Fruit fly (Drosophila melanogaster) whole organism, pupa: ENCODE data around the gene Lamtor4.
A peak's percentile ranks its signal among the peaks of the same experiment; 100 is the strongest.

Source experiments
- CG10348 ChIP-seq: fragments of 200-800 bp; sonication (Bioruptor generic); IDR thresholded peaks from 2 replicates; pipeline ENCODE4 v1.3.6; 2022; ENCODE audit warnings: missing biosample characterization, missing genetic modification characterization
- CG12605 ChIP-seq: fragments of 200-800 bp; sonication (Bioruptor generic); IDR thresholded peaks from 2 replicates; pipeline ENCODE4 v1.3.6; 2022; ENCODE audit warnings: missing biosample characterization, missing genetic modification characterization
- CG13204 ChIP-seq: fragments of 200-800 bp; sonication (Bioruptor generic); optimal IDR thresholded peaks from 2 replicates; lab custom pipeline; 2018; ENCODE audit warnings: missing biosample characterization, mild to moderate bottlenecking, missing genetic modification characterization, moderate library complexity
- CG14655 ChIP-seq: fragments of 200-800 bp; sonication (Bioruptor generic); optimal IDR thresholded peaks from 3 replicates; lab custom pipeline; 2017; ENCODE audit warnings: mild to moderate bottlenecking, missing biosample characterization, missing genetic modification reagents, missing genetic modification characterization
- CG15710 ChIP-seq: fragments of 200-800 bp; sonication (Bioruptor generic); optimal IDR thresholded peaks from 2 replicates; lab custom pipeline; 2018; ENCODE audit warnings: missing biosample characterization, mild to moderate bottlenecking, missing genetic modification characterization, moderate library complexity
- CG17806 ChIP-seq: fragments of 200-800 bp; sonication (Bioruptor generic); optimal IDR thresholded peaks from 2 replicates; lab custom pipeline; 2018; ENCODE audit warnings: missing biosample characterization, mild to moderate bottlenecking, missing genetic modification characterization, moderate library complexity
- CG32121 ChIP-seq: fragments of 200-800 bp; sonication (Bioruptor generic); IDR thresholded peaks from 2 replicates; pipeline ENCODE4 v1.3.6; 2022; ENCODE audit warnings: missing biosample characterization, missing genetic modification characterization
- CG34367 ChIP-seq: fragments of 200-800 bp; sonication (Bioruptor generic); optimal IDR thresholded peaks from 2 replicates; lab custom pipeline; 2018; ENCODE audit warnings: missing biosample characterization, mild to moderate bottlenecking, missing genetic modification characterization
- CG4496 ChIP-seq: fragments of 200-800 bp; sonication (Bioruptor generic); IDR thresholded peaks from 3 replicates; pipeline ENCODE4 v1.3.6; 2022; ENCODE audit warnings: missing biosample characterization, missing genetic modification characterization
- CG8159 ChIP-seq: fragments of 200-800 bp; sonication (Bioruptor generic); optimal IDR thresholded peaks from 3 replicates; lab custom pipeline; 2018; ENCODE audit warnings: missing biosample characterization, mild to moderate bottlenecking, missing genetic modification characterization, moderate library complexity
- CG8301 ChIP-seq: fragments of 200-800 bp; sonication (Bioruptor generic); optimal IDR thresholded peaks from 2 replicates; lab custom pipeline; 2018; ENCODE audit warnings: missing biosample characterization, mild to moderate bottlenecking, missing genetic modification characterization
- CG9948 ChIP-seq: fragments of 200-800 bp; sonication (Bioruptor generic); optimal IDR thresholded peaks from 2 replicates; lab custom pipeline; 2018; ENCODE audit warnings: missing biosample characterization, mild to moderate bottlenecking, missing genetic modification characterization, moderate library complexity
- D1 ChIP-seq: fragments of 200-800 bp; sonication (Bioruptor generic); optimal IDR thresholded peaks from 2 replicates; lab custom pipeline; 2018; ENCODE audit warnings: missing biosample characterization, mild to moderate bottlenecking, missing genetic modification characterization, moderate library complexity
- EcR ChIP-seq: fragments of 200-800 bp; sonication (Bioruptor generic); optimal IDR thresholded peaks from 3 replicates; lab custom pipeline; 2019; ENCODE audit warnings: missing biosample characterization, missing genetic modification characterization, mild to moderate bottlenecking, moderate library complexity, missing genetic modification reagents
- Ets98B ChIP-seq: fragments of 200-800 bp; sonication (Bioruptor generic); IDR thresholded peaks from 2 replicates; pipeline ENCODE4 v1.3.6; 2022; ENCODE audit warnings: missing biosample characterization, missing genetic modification characterization
- Pif1A ChIP-seq: fragments of 200-800 bp; sonication (Bioruptor generic); optimal IDR thresholded peaks from 3 replicates; lab custom pipeline; 2016; ENCODE audit warnings: missing biosample characterization, missing genetic modification characterization
- Pif1B ChIP-seq: fragments of 200-800 bp; sonication (Bioruptor generic); optimal IDR thresholded peaks from 3 replicates; lab custom pipeline; 2016; ENCODE audit warnings: missing biosample characterization, missing genetic modification characterization
- Snoo ChIP-seq: fragments of 200-800 bp; sonication (Bioruptor generic); optimal IDR thresholded peaks from 3 replicates; lab custom pipeline; 2017; ENCODE audit warnings: missing biosample characterization, mild to moderate bottlenecking, missing genetic modification characterization, inconsistent platforms
- fd96Ca ChIP-seq: fragments of 200-800 bp; sonication (Bioruptor generic); IDR thresholded peaks from 3 replicates; pipeline ENCODE4 v1.3.6; 2022; ENCODE audit warnings: missing biosample characterization, missing genetic modification characterization
- gl ChIP-seq: fragments of 200-800 bp; sonication (Bioruptor generic); optimal IDR thresholded peaks from 2 replicates; lab custom pipeline; 2018; ENCODE audit warnings: missing biosample characterization, mild to moderate bottlenecking, missing genetic modification characterization
- rn ChIP-seq: fragments of 200-800 bp; sonication (Bioruptor generic); IDR thresholded peaks from 2 replicates; pipeline ENCODE4 v1.3.6; 2022; ENCODE audit warnings: missing biosample characterization, missing genetic modification characterization

The Lamtor4 gene

DNA sequence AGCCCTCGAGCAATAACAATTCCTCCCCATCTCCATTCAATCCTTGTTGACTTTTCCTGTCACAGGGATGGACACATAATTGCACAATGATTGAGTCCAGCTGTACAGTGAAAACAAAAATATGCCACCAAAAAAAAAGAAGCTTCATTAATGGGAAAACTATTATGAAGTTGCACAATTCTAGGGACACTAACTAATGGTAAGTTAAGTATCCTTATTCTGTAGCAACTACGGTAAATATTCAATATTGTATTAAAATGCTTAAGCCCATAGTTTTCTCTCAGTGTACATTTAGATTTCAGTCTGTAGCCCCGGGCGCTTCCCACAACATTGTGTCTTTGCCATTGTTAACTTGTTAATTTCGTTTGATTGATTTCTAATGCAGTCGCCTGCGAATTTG is 21.7 kb upstream of the Lamtor4 start:
- no peak for TF ChIP-seq CG34367
- TF ChIP-seq CG17806 (tag; lab: Kevin White, UChicago): no peak
- TF ChIP-seq CG32121 (GFP tag; lab: Robert Waterston, UW): no peak
- TF ChIP-seq Pif1A (GFP tag; lab: Kevin White, UChicago): no peak
- TF ChIP-seq D1: no peak
- TF ChIP-seq fd96Ca (GFP tag; lab: Robert Waterston, UW): no peak
- TF ChIP-seq Ets98B (GFP tag; lab: Robert Waterston, UW): no peak
- no peak for TF ChIP-seq CG10348 (GFP tag; lab: Robert Waterston, UW)
- no peak for TF ChIP-seq CG13204
- no peak for TF ChIP-seq CG15710 (tag; lab: Kevin White, UChicago)
- no peak for TF ChIP-seq Snoo (tag; lab: Kevin White, UChicago)
- no peak for TF ChIP-seq EcR

DNA sequence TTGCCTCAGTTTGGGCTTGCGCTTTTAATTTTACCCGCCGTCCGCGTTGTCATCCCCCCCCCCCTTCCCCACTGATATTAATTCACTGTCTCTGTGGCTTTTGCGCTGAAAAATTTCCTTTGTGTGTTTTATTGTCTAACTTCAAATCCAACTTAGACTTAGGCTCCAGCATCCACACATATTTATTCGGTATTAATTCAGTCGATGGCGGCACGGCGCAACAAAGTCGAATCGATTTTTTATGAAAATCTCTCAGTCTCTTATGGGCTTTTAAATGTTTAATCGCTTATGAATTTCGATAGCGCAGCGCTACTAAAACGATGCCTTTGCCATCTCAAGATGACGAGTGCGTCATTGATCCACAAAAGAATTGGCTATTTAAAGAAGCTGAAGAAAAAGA is 20.7 kb upstream of the Lamtor4 start:
- TF ChIP-seq CG15710 (tag; lab: Kevin White, UChicago) (no peak), CG14655 (GFP tag; lab: Kevin White, UChicago) (no peak), CG10348 (GFP tag; lab: Robert Waterston, UW) (no peak), gl (tag; lab: Kevin White, UChicago) (no peak), Pif1A (GFP tag; lab: Kevin White, UChicago) (no peak), CG32121 (GFP tag; lab: Robert Waterston, UW) (no peak), Pif1B (no peak), fd96Ca (GFP tag; lab: Robert Waterston, UW) (no peak), CG4496 (GFP tag; lab: Robert Waterston, UW) (no peak), D1 (no peak)

DNA sequence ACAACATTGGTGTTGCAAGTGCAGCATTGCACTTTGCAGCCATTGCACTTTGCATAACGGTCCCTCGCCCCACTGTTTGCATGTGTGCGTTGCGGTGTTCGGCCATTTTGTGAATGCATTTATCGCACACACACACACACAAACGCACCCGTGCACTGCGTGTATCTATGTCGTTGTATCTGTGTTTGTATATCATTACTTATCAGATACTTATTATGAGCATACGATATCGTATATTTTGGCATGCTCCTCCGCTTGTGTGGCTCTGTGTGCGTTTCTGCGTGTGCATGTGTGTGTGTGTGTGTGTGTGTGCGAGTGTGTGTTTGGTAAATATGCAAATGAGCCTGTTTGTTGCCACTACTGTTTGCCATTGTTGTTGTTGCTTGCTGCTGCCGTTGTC is 19.8 kb upstream of the Lamtor4 start:
- TF ChIP-seq fd96Ca (GFP tag; lab: Robert Waterston, UW) (no peak), Pif1B (no peak), CG32121 (GFP tag; lab: Robert Waterston, UW) (no peak), CG4496 (GFP tag; lab: Robert Waterston, UW) (0 out of 3 replicates have a peak, but pooled peaks have one; percentile 27), Ets98B (GFP tag; lab: Robert Waterston, UW) (no peak), CG15710 (tag; lab: Kevin White, UChicago) (no peak), gl (tag; lab: Kevin White, UChicago) (no peak), CG17806 (tag; lab: Kevin White, UChicago) (no peak)

DNA sequence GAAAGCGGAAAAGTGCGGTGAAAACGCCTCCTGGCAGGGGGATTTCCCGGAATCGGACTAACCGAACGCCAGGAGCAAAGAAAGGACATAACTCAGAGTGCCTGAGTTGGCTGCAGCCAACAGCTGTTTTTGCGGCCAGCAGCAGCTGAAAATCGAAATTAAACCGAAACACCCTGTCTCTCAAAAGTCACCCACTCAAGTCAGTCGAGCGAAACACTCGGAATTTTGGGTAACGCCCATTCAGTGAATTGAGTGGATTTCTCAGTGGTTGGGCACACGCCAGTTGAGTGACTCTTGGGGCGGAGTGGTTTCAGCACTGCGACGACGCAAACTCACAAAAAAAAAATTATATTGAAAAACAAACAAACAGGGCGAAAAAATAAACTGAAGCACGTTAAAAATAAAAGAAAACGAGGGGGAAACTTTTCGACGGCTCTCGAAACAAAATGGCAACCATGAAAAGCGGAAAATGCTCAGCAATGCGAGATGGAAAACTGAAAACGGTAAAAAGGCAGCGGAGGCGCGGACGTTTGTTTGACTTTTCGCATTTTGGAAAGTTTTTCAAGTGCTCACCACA is 17.9 kb upstream of the Lamtor4 start:
- TF ChIP-seq EcR (no peak), CG17806 (tag; lab: Kevin White, UChicago) (peak; percentile 64), Pif1A (GFP tag; lab: Kevin White, UChicago) (peak; percentile 85), CG15710 (tag; lab: Kevin White, UChicago) (peak; percentile 69), CG9948 (tag; lab: Kevin White, UChicago) (peak; percentile 53), CG34367 (peak; percentile 65), Snoo (tag; lab: Kevin White, UChicago) (peak; percentile 76), gl (tag; lab: Kevin White, UChicago) (peak; percentile 91), CG13204 (peak; percentile 77), CG8159 (tag; lab: Kevin White, UChicago) (peak; percentile 71), rn (GFP tag; lab: Robert Waterston, UW) (peak; percentile 80), Ets98B (GFP tag; lab: Robert Waterston, UW) (peak; percentile 92), Pif1B (peak; percentile 78), D1 (peak; percentile 16), CG14655 (GFP tag; lab: Kevin White, UChicago) (peak; percentile 71), CG32121 (GFP tag; lab: Robert Waterston, UW) (peak; percentile 92), CG8301 (peak; percentile 56), fd96Ca (GFP tag; lab: Robert Waterston, UW) (peak; percentile 90), CG10348 (GFP tag; lab: Robert Waterston, UW) (no peak), CG4496 (GFP tag; lab: Robert Waterston, UW) (peak; percentile 94), CG12605 (GFP tag; lab: Robert Waterston, UW) (peak; percentile 98)

- TF ChIP-seq fd96Ca (GFP tag; lab: Robert Waterston, UW) (no peak), rn (GFP tag; lab: Robert Waterston, UW) (no peak), CG14655 (GFP tag; lab: Kevin White, UChicago) (no peak), Pif1A (GFP tag; lab: Kevin White, UChicago) (no peak), Pif1B (no peak), CG34367 (no peak), Snoo (tag; lab: Kevin White, UChicago) (no peak), CG15710 (tag; lab: Kevin White, UChicago) (no peak)
- TF ChIP-seq, all 21 proteins: peak for 0
These were observed 14.7 kb upstream of the Lamtor4 start for dm6 chr3L:3882046-3882445.

DNA sequence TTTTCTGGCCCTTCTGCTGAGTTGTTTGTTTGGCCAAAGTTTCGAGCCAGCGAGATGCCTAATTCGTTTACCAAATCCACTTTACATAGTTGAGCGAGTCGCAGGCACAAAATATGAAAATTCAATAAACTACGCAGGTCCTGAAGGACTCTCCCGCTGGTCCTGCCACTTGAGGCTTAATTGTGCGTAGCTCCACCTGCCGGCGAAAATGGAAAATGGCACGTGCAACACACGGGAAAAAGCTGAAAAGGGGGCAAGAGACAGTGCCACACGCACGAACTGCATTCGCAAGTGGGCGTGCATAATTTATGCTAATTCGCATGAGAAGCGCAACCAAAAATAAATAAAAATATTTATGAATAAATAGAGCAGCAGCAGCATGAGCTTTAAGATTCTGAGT is 10.8 kb upstream of the Lamtor4 start:
- TF ChIP-seq rn (GFP tag; lab: Robert Waterston, UW): no peak
- TF ChIP-seq, all 21 proteins: peak for 0

DNA sequence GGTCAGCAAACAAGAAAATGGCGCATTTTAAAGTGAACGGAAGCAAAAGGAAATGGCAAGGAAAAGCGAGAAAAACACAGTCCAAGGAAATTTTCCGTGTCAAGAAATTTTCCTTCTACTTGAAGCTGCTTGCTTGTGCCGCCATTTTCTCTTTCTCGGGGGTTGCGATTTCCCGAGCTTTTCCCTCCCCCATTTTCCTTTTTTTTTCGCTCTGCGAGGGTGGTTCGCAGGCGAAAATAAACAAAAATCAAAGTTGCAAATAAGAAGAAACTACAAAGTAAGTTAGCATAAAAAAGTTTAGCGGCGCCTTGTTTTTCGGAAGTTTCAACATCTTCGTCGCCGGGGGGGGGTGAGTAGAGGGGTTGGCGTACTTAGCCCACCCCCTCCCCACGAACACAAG is 9.3 kb upstream of the Lamtor4 start:
- TF ChIP-seq CG32121 (GFP tag; lab: Robert Waterston, UW): no peak
- TF ChIP-seq gl (tag; lab: Kevin White, UChicago): no peak
